Fruit fly (Drosophila melanogaster): ENCODE measurements around the gene tin.

tin gene

dm6 chr3R:21336797-21337244 is 42.0 kb upstream of the tin start (continued):
- no peak for TF ChIP-seq ranshi (GFP tag; IDR thresholded peaks at IDR 0.05)
- peak; percentile 31; the same call in 1 of the 2 replicates for TF ChIP-seq vvl (GFP tag; IDR thresholded peaks at IDR 0.05)
- 0 out of 2 replicates have a peak, but pooled peaks have one; percentile 7 for TF ChIP-seq CG9215 (GFP tag; IDR thresholded peaks at IDR 0.05)
- TF ChIP-seq sug (tag; optimal IDR thresholded peaks at IDR 0.05): peak; percentile 1
- TF ChIP-seq Tbp (GFP tag; optimal IDR thresholded peaks at IDR 0.05): no peak
- TF ChIP-seq slbo (GFP tag; IDR thresholded peaks at IDR 0.05): 0 out of 2 replicates have a peak, but pooled peaks have one; percentile 4
- TF ChIP-seq CG1603 (tag; optimal IDR thresholded peaks at IDR 0.05): peak; percentile 16
- TF ChIP-seq danr (GFP tag; IDR thresholded peaks at IDR 0.05): 0 out of 2 replicates have a peak, but pooled peaks have one; percentile 33
- peak; percentile 79 for TF ChIP-seq CG17361 (GFP tag; IDR thresholded peaks at IDR 0.05)
- TF ChIP-seq CG2678 (tag; optimal IDR thresholded peaks at IDR 0.05): peak; percentile 61
- no peak for TF ChIP-seq CG4360 (GFP tag; IDR thresholded peaks at IDR 0.05)
- TF ChIP-seq CG42726 (GFP tag; IDR thresholded peaks at IDR 0.05; ENCODE audit: partially characterized antibody): no peak
- peak; percentile 19 for TF ChIP-seq CG12219 (GFP tag; optimal IDR thresholded peaks at IDR 0.05)
- no peak for TF ChIP-seq gro (GFP tag; optimal IDR thresholded peaks at IDR 0.05)
- TF ChIP-seq ac (GFP tag; optimal IDR thresholded peaks at IDR 0.05): peak; percentile 54
- TF ChIP-seq Atf-2 (GFP tag; optimal IDR thresholded peaks at IDR 0.05): peak; percentile 45
- TF ChIP-seq pfk (GFP tag; optimal IDR thresholded peaks at IDR 0.05): no peak
- peak; percentile 46 for TF ChIP-seq lab (GFP tag; optimal IDR thresholded peaks at IDR 0.05)
- peak; percentile 61 for TF ChIP-seq CG9437 (GFP tag; optimal IDR thresholded peaks at IDR 0.05)
- TF ChIP-seq Usf (GFP tag; optimal IDR thresholded peaks at IDR 0.05): peak; percentile 66
- TF ChIP-seq Oli (tag; optimal IDR thresholded peaks at IDR 0.05): peak; percentile 72
- TF ChIP-seq prd (optimal IDR thresholded peaks at IDR 0.05): no peak
- TF ChIP-seq prd (GFP tag; IDR thresholded peaks at IDR 0.05): peak; percentile 37; the same call in 1 of the 3 replicates
- TF ChIP-seq MESR4 (GFP tag; optimal IDR thresholded peaks at IDR 0.05): no peak
- peak; percentile 41 for TF ChIP-seq CG17359 (tag; optimal IDR thresholded peaks at IDR 0.05)
- peak; percentile 34 for TF ChIP-seq CG15269 (tag; optimal IDR thresholded peaks at IDR 0.05)
- TF ChIP-seq Rfx (GFP tag; IDR thresholded peaks at IDR 0.05): no peak
- TF ChIP-seq dpn (GFP tag; optimal IDR thresholded peaks at IDR 0.05): peak; percentile 39 to 43
- peak; percentile 23 for TF ChIP-seq unpg (GFP tag; optimal IDR thresholded peaks at IDR 0.05)
- TF ChIP-seq nmo (GFP tag; optimal IDR thresholded peaks at IDR 0.05): peak; percentile 79
- TF ChIP-seq CG32532 (GFP tag; IDR thresholded peaks at IDR 0.05): no peak
- peak; percentile 42 for TF ChIP-seq Max (GFP tag; optimal IDR thresholded peaks at IDR 0.05)
- no peak for TF ChIP-seq CG14667 (GFP tag; IDR thresholded peaks at IDR 0.05)
- peak; percentile 66 for TF ChIP-seq CG31441 (GFP tag; IDR thresholded peaks at IDR 0.05)
- TF ChIP-seq Spps (tag; optimal IDR thresholded peaks at IDR 0.05): peak; percentile 3
- TF ChIP-seq CG30020 (tag; optimal IDR thresholded peaks at IDR 0.05): peak; percentile 32
- peak; percentile 4 for TF ChIP-seq CG7786 (GFP tag; optimal IDR thresholded peaks at IDR 0.05)
- peak in 1 of 2 experiments; percentile 35 for TF ChIP-seq Eip74EF (GFP tag; optimal IDR thresholded peaks at IDR 0.05)
- TF ChIP-seq CG30431 (GFP tag; optimal IDR thresholded peaks at IDR 0.05): peak; percentile 58
- peak; percentile 53 for TF ChIP-seq Chrac-16 (GFP tag; optimal IDR thresholded peaks at IDR 0.05)
- TF ChIP-seq CG13123 (GFP tag; optimal IDR thresholded peaks at IDR 0.05): no peak
- peak; percentile 63 for TF ChIP-seq row (GFP tag; IDR thresholded peaks at IDR 0.05)
- peak; percentile 2 for TF ChIP-seq nom (GFP tag; optimal IDR thresholded peaks at IDR 0.05)
- peak; percentile 7 to 28 for TF ChIP-seq Pdp1 (GFP tag; optimal IDR thresholded peaks at IDR 0.05)
- peak; percentile 53 for TF ChIP-seq Abd-B (GFP tag; optimal IDR thresholded peaks at IDR 0.05)
- no peak for TF ChIP-seq Fer2 (tag; optimal IDR thresholded peaks at IDR 0.05)
- peak; percentile 26 for TF ChIP-seq CG4820 (GFP tag; optimal IDR thresholded peaks at IDR 0.05)
- TF ChIP-seq Meics (GFP tag; optimal IDR thresholded peaks at IDR 0.05): peak; percentile 41
- peak in 1 of 2 experiments; percentile 36 for TF ChIP-seq Hr51 (GFP tag; optimal IDR thresholded peaks at IDR 0.05)
- TF ChIP-seq kni (GFP tag; optimal IDR thresholded peaks at IDR 0.05): peak; percentile 24

Measured in whole organism, embryonic.